Worm (Caenorhabditis elegans) whole organism, early embryonic: ENCODE data around the gene F36G9.7.

ENCODE experiments used
- B0310.2 ChIP-seq: sonication (generic microtip); optimal IDR thresholded peaks from 2 replicates; lab custom pipeline; 2016; ENCODE audit warnings: mild to moderate bottlenecking, missing genetic modification characterization, missing compliant biosample characterization
- F13C5.2 ChIP-seq: sonication (generic microtip); optimal IDR thresholded peaks from 2 replicates; lab custom pipeline; 2017; ENCODE audit warnings: mild to moderate bottlenecking, missing genetic modification characterization, inconsistent platforms, missing compliant biosample characterization
- aly-1 ChIP-seq: sonication (generic microtip); optimal IDR thresholded peaks from 2 replicates; lab custom pipeline; 2016; ENCODE audit warnings: missing genetic modification characterization, missing compliant biosample characterization
- ama-1 ChIP-seq: fragments of 150-350 bp; optimal IDR thresholded peaks from 2 replicates; lab custom pipeline; 2014
- ceh-13 ChIP-seq: fragments of 200-800 bp; sonication (Bioruptor generic); optimal IDR thresholded peaks from 2 replicates; lab custom pipeline; 2018; ENCODE audit warnings: mild to moderate bottlenecking, missing genetic modification characterization, missing compliant biosample characterization
- ceh-36 ChIP-seq: sonication (generic microtip); optimal IDR thresholded peaks from 2 replicates; lab custom pipeline; 2016; ENCODE audit warnings: missing genetic modification characterization, inconsistent platforms, missing compliant biosample characterization
- ets-7 ChIP-seq: sonication (generic microtip); optimal IDR thresholded peaks from 2 replicates; lab custom pipeline; 2016; ENCODE audit warnings: missing genotype, missing genetic modification characterization, missing compliant biosample characterization
- flt-1 ChIP-seq: fragments of 200-800 bp; sonication (Bioruptor generic); IDR thresholded peaks from 2 replicates; pipeline ENCODE4 v1.3.6; 2022; ENCODE audit warnings: missing genetic modification characterization, missing compliant biosample characterization
- hmbx-1 ChIP-seq: sonication (generic microtip); optimal IDR thresholded peaks from 2 replicates; lab custom pipeline; 2016; ENCODE audit warnings: mild to moderate bottlenecking, missing genetic modification characterization, missing compliant biosample characterization
- hmg-4 ChIP-seq: fragments of 200-800 bp; sonication (Bioruptor generic); optimal IDR thresholded peaks from 2 replicates; lab custom pipeline; 2018; ENCODE audit warnings: mild to moderate bottlenecking, missing genetic modification characterization, missing compliant biosample characterization
- hnd-1 ChIP-seq: sonication (generic microtip); optimal IDR thresholded peaks from 2 replicates; lab custom pipeline; 2016; ENCODE audit warnings: missing genetic modification characterization, missing compliant biosample characterization
- pes-1 ChIP-seq: fragments of 200-800 bp; sonication (Bioruptor generic); IDR thresholded peaks from 2 replicates; pipeline ENCODE4 v1.3.6; 2022; ENCODE audit warnings: missing genetic modification reagents, missing genetic modification characterization, missing compliant biosample characterization
- scrt-1 ChIP-seq: fragments of 200-800 bp; sonication (Bioruptor generic); IDR thresholded peaks from 2 replicates; pipeline ENCODE4 v1.3.6; 2022; ENCODE audit warnings: missing genetic modification characterization, missing compliant biosample characterization
- sea-1 ChIP-seq: fragments of 200-800 bp; sonication (Bioruptor generic); conservative IDR thresholded peaks from 2 replicates; pipeline ENCODE4 v1.3.6; 2022; ENCODE audit warnings: missing genetic modification characterization, missing compliant biosample characterization
- tbx-11 ChIP-seq: fragments of 200-800 bp; sonication (Bioruptor generic); IDR thresholded peaks from 2 replicates; pipeline ENCODE4 v1.3.6; 2022; ENCODE audit warnings: missing genetic modification characterization, missing compliant biosample characterization
- tbx-37 ChIP-seq: fragments of 200-800 bp; sonication (Bioruptor generic); conservative IDR thresholded peaks from 2 replicates; pipeline ENCODE4 v1.3.6; 2022; ENCODE audit warnings: missing genetic modification reagents, missing genetic modification characterization, missing compliant biosample characterization
- tra-4 ChIP-seq: sonication (generic microtip); optimal IDR thresholded peaks from 2 replicates; lab custom pipeline; 2017; ENCODE audit warnings: missing genetic modification characterization, missing compliant biosample characterization

Gene F36G9.7

DNA sequence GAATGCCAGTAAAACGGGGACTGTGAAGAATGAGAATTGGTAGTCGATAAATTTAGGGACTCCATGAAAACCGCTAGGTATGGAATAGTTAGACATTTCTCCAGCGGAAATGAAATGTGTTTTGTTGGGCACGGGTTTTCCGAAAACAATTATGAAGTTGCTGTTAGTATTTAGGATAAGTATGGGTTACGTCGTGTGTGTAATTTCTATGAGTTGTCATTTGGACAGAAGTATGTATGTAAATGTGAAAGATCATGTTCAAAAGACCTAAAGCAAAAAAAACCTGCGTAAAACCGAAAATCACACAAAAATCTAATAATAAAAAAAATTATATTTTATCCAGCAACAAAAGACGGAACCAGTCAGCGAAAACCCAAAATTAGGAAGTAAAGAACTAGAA lies 2.9 kb upstream of the F36G9.7 start, which contains the start of gene sru-23:
Gene sru-23, minus strand, starts transcription at position 101 of the 400 bp plus-strand sequence.
- TF ChIP-seq B0310.2 (tag; lab: Kevin White, UChicago) (no peak), flt-1 (GFP tag; lab: Robert Waterston, UW) (no peak), sea-1 (GFP tag; lab: Robert Waterston, UW) (no peak), scrt-1 (no peak), tbx-37 (GFP tag; lab: Robert Waterston, UW) (no peak), pes-1 (GFP tag; lab: Robert Waterston, UW) (no peak), hmg-4 (GFP tag; lab: Kevin White, UChicago) (no peak), hnd-1 (tag; lab: Kevin White, UChicago) (no peak), tbx-11 (GFP tag; lab: Robert Waterston, UW) (no peak), F13C5.2 (tag; lab: Kevin White, UChicago) (no peak), ceh-36 (tag; lab: Kevin White, UChicago) (no peak), aly-1 (tag; lab: Kevin White, UChicago) (no peak)

DNA sequence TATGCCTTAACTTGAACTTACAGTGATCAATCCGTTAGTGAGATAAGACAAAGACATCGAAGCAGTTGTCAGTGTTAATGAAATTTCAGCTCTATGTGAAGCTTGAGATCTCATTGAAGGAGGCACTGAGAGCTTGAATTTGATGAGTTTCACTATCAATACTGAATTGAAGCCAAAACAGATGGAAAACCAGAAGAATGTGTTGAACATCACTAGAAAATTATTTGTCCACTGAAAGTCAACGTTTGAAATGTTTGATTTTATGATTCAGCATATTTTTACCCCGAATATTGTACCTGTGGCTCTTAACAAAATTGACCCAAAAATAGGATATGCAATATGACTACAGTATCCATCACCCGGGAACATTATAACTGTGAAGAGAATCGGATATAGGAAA lies 1.3 kb upstream of the F36G9.7 start:
- TF ChIP-seq sea-1 (GFP tag; lab: Robert Waterston, UW) (no peak), ets-7 (no peak), tbx-11 (GFP tag; lab: Robert Waterston, UW) (no peak), hnd-1 (tag; lab: Kevin White, UChicago) (no peak), aly-1 (tag; lab: Kevin White, UChicago) (no peak), ceh-36 (tag; lab: Kevin White, UChicago) (no peak), F13C5.2 (tag; lab: Kevin White, UChicago) (no peak), tbx-37 (GFP tag; lab: Robert Waterston, UW) (no peak), pes-1 (GFP tag; lab: Robert Waterston, UW) (no peak), scrt-1 (no peak), ama-1 (lab: Kevin White, UChicago) (no peak), hmbx-1 (tag; lab: Kevin White, UChicago) (no peak), flt-1 (GFP tag; lab: Robert Waterston, UW) (no peak), B0310.2 (tag; lab: Kevin White, UChicago) (no peak)

DNA sequence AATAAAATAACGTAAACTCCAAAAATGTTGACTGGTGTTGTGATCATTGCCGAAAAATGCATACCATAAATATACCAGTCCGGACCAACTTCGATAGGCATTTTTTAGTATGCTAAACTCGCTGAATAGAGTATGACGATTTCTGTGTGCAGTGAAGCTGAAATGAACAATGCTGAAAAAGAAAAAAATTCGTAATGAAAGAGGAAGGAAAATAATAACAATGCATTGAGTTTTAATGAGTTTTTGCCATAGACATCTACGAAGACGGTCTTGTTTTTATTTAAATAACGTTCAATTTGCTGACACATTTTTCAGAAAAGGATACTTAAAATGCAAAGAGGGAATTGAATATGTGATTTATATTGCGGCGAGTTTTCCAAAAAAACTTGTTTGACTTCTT lies 2.0 kb downstream of the F36G9.7 start, which contains the start of gene sri-1:
Gene sri-1, minus strand, starts transcription at position 101 of the 400 bp plus-strand sequence.
- TF ChIP-seq B0310.2 (tag; lab: Kevin White, UChicago) = no peak
- TF ChIP-seq scrt-1 = no peak
- no peak for TF ChIP-seq aly-1 (tag; lab: Kevin White, UChicago)
- TF ChIP-seq ama-1 (lab: Kevin White, UChicago) = no peak
- TF ChIP-seq pes-1 (GFP tag; lab: Robert Waterston, UW) = no peak
- TF ChIP-seq F13C5.2 (tag; lab: Kevin White, UChicago) = no peak
- no peak for TF ChIP-seq ceh-13 (GFP tag; lab: Kevin White, UChicago)

DNA sequence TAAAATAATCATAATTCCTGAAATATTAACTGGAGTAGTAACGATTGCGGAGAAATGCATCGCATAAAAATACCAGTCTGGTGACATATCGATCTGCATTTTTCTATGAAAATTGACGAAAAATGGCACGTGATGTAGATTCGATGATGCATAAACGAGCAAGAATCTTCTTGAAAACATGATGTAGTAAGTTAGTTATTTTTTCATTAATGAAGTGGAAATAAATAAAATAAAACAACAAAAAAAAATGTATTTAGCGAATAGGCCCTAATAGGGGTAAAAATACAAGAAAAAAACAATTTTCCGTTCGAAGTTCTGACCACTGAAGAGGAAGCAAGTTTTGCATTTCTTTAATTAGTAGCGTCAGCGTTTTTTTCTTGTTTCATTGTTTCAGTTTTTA lies 4.4 kb downstream of the F36G9.7 start, which contains the start of gene sri-2:
Gene sri-2, minus strand, starts transcription at position 101 of the 400 bp plus-strand sequence.
- TF ChIP-seq tra-4 (tag; lab: Kevin White, UChicago) (no peak), F13C5.2 (tag; lab: Kevin White, UChicago) (no peak)

DNA sequence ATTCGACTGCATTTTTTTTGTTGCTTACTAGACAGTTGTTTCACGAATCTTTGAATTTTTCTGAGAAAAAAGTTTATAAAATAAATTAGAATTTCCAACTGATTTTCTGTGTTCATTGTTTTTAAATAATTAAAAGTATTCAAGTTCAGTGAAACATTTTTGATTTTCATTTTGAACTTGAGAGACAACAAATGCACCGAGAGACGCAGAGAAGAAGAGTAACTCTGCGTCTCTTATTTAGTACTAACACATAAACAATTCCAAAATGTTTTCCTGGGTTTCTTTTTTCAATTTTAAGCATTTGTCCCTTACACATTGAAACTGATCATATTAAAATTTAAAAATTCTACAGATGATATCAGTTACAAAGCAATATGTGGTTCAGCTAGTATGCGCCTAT lies 10.1 kb downstream of the F36G9.7 start:
- TF ChIP-seq aly-1 (tag; lab: Kevin White, UChicago) = no peak
- no peak for TF ChIP-seq scrt-1
- no peak for TF ChIP-seq flt-1 (GFP tag; lab: Robert Waterston, UW)
- no peak for TF ChIP-seq B0310.2 (tag; lab: Kevin White, UChicago)
- TF ChIP-seq hnd-1 (tag; lab: Kevin White, UChicago) = no peak
- TF ChIP-seq hmg-4 (GFP tag; lab: Kevin White, UChicago) = no peak
- no peak for TF ChIP-seq sea-1 (GFP tag; lab: Robert Waterston, UW)
- TF ChIP-seq hmbx-1 (tag; lab: Kevin White, UChicago) = no peak
- TF ChIP-seq pes-1 (GFP tag; lab: Robert Waterston, UW) = no peak
- TF ChIP-seq F13C5.2 (tag; lab: Kevin White, UChicago) = no peak
- no peak for TF ChIP-seq ceh-13 (GFP tag; lab: Kevin White, UChicago)
- TF ChIP-seq ceh-36 (tag; lab: Kevin White, UChicago) = no peak
- TF ChIP-seq ama-1 (lab: Kevin White, UChicago) = no peak
- TF ChIP-seq ets-7 = no peak
- TF ChIP-seq tbx-11 (GFP tag; lab: Robert Waterston, UW) = no peak
- no peak for TF ChIP-seq tbx-37 (GFP tag; lab: Robert Waterston, UW)
- no peak for TF ChIP-seq tra-4 (tag; lab: Kevin White, UChicago)

DNA sequence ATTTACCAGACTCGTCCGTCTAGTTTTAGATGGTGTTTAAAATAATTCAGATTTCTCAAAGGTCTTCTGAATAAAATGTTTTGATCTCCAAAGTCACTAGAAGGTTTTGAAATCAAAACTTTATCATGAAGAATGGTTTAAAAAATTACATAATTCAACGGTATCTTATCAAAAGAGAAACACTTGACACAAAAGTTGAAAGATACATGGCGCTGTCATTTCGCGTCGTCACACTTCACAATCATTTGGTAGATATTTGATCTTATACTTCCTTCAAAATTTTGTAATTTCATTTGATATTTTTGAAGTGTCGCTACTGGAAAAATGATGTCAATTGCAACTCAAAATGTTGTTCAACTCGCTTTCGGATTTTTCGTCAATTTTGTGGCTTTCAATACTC lies 12.5 kb downstream of the F36G9.7 start, which contains the start of gene F36G9.3:
Gene F36G9.3, plus strand, starts transcription at position 301 of the 400 bp plus-strand sequence.
- no peak for TF ChIP-seq ama-1 (lab: Kevin White, UChicago)
- no peak for TF ChIP-seq flt-1 (GFP tag; lab: Robert Waterston, UW)
- no peak for TF ChIP-seq aly-1 (tag; lab: Kevin White, UChicago)
- no peak for TF ChIP-seq tbx-11 (GFP tag; lab: Robert Waterston, UW)

DNA sequence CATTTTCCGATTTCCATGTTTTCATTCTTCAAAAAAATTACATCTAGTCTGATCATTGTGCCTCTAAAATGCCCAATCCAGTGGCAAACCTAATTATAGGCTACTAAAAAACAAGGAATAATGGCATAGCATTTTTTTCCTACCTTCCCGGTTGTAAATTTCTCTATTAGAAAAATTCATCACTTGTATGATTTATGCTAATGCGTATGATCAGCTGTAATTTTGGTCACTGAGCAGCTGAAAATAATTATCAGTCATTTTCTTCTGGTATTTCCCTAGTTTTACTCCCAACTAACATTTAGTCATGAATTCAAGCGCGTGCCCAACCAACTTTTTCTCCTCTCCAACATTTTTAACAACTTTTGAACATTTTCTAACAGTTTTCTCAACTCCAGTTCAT lies 14.1 kb downstream of the F36G9.7 start, which contains the start of gene srh-186:
Gene srh-186, plus strand, starts transcription at position 301 of the 400 bp plus-strand sequence.
- no peak for TF ChIP-seq hmg-4 (GFP tag; lab: Kevin White, UChicago)

DNA sequence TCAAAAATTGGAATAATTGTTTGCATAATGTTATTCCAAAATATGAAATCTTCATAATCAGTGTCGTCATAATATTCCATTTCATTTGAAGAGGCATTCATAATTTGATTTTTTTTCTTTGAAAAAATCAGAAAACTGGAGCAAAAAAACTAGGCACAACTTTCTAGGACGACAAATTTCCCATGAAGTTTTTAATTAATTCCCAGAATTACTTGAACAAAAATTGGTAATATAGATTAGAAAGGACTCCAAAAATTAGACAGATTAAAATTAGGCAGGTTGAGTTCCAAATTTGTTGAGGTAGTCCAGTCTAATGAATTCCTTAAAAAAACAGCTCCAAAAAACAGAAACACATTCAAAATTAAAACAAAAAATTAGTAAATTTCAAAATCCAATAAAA lies 14.6 kb downstream of the F36G9.7 start, which contains the start of gene srw-57:
Gene srw-57, minus strand, starts transcription at position 101 of the 400 bp plus-strand sequence.
- TF ChIP-seq tbx-37 (GFP tag; lab: Robert Waterston, UW) (no peak), aly-1 (tag; lab: Kevin White, UChicago) (no peak), ceh-13 (GFP tag; lab: Kevin White, UChicago) (no peak), ama-1 (lab: Kevin White, UChicago) (no peak), B0310.2 (tag; lab: Kevin White, UChicago) (no peak), hmbx-1 (tag; lab: Kevin White, UChicago) (no peak), sea-1 (GFP tag; lab: Robert Waterston, UW) (no peak), pes-1 (GFP tag; lab: Robert Waterston, UW) (no peak), ets-7 (no peak), hnd-1 (tag; lab: Kevin White, UChicago) (no peak), flt-1 (GFP tag; lab: Robert Waterston, UW) (no peak), tbx-11 (GFP tag; lab: Robert Waterston, UW) (no peak), tra-4 (tag; lab: Kevin White, UChicago) (no peak), scrt-1 (no peak)
